Worm (Caenorhabditis elegans) whole organism, L3 larva: Measurements from ENCODE around the gene W09C2.9.

Experiments
- R02D3.7 ChIP-seq: fragments of 150-350 bp; optimal IDR thresholded peaks from 2 replicates; lab custom pipeline; 2014; ENCODE audit warnings: missing biosample characterization, missing genetic modification characterization
- egl-27 ChIP-seq: sonication (generic microtip); optimal IDR thresholded peaks from 4 replicates; lab custom pipeline; 2017; ENCODE audit warnings: missing biosample characterization, missing genetic modification reagents, missing genetic modification characterization
- elt-3 ChIP-seq, 3 experiments: fragments of 150-350 bp in 1 of 3; sonication (generic microtip) in 2 of 3; optimal IDR thresholded peaks; 2 replicates in 2 of 3; 4 replicates in 1 of 3; lab custom pipeline; 2014 to 2017; ENCODE audit warnings: missing biosample characterization in 3 of 3, missing genetic modification characterization in 3 of 3
- fos-1 ChIP-seq: fragments of 150-350 bp; optimal IDR thresholded peaks from 2 replicates; lab custom pipeline; 2014; ENCODE audit warnings: missing biosample characterization, missing genetic modification characterization
- mdl-1 ChIP-seq: fragments of 150-350 bp; optimal IDR thresholded peaks from 2 replicates; lab custom pipeline; 2014; ENCODE audit warnings: missing biosample characterization, missing genetic modification characterization
- mml-1 ChIP-seq: fragments of 150-350 bp; sonication (generic microtip); optimal IDR thresholded peaks from 3 replicates; lab custom pipeline; 2014; ENCODE audit warnings: missing biosample characterization, missing genetic modification characterization
- nhr-25 ChIP-seq: sonication (generic microtip); optimal IDR thresholded peaks from 2 replicates; lab custom pipeline; 2017; ENCODE audit warnings: missing biosample characterization, missing genetic modification characterization
- nhr-28 ChIP-seq: fragments of 150-350 bp; optimal IDR thresholded peaks from 2 replicates; lab custom pipeline; 2014; ENCODE audit warnings: missing biosample characterization, missing genetic modification characterization
- tbx-2 ChIP-seq: sonication (generic microtip); optimal IDR thresholded peaks from 2 replicates; lab custom pipeline; 2016; ENCODE audit warnings: mild to moderate bottlenecking, missing genetic modification characterization, missing compliant biosample characterization
- zag-1 ChIP-seq: fragments of 150-350 bp; optimal IDR thresholded peaks from 2 replicates; lab custom pipeline; 2014; ENCODE audit warnings: missing biosample characterization, missing genetic modification characterization

- TF ChIP-seq elt-3 (tag; optimal IDR thresholded peaks at IDR 0.05; lab: Kevin White, UChicago) = no peak
- TF ChIP-seq zag-1 (tag; lab: Kevin White, UChicago) = no peak
- no peak for TF ChIP-seq nhr-25 (tag; lab: Kevin White, UChicago)
- TF ChIP-seq tbx-2 = no peak
- TF ChIP-seq mdl-1 (tag; lab: Kevin White, UChicago) = no peak
- TF ChIP-seq nhr-28 (tag; lab: Kevin White, UChicago) = no peak
- TF ChIP-seq R02D3.7 (tag; lab: Kevin White, UChicago) = no peak
- no peak for TF ChIP-seq mml-1 (tag; lab: Kevin White, UChicago)
- no peak for TF ChIP-seq egl-27 (tag; lab: Kevin White, UChicago)
- TF ChIP-seq fos-1 (tag; lab: Kevin White, UChicago) = no peak
These were observed at the start of gene W09C2.9 for ce11 chrIV:9623269-9623668.
